Worm (Caenorhabditis elegans): ENCODE measurements around the gene lin-2.

Gene lin-2

DNA sequence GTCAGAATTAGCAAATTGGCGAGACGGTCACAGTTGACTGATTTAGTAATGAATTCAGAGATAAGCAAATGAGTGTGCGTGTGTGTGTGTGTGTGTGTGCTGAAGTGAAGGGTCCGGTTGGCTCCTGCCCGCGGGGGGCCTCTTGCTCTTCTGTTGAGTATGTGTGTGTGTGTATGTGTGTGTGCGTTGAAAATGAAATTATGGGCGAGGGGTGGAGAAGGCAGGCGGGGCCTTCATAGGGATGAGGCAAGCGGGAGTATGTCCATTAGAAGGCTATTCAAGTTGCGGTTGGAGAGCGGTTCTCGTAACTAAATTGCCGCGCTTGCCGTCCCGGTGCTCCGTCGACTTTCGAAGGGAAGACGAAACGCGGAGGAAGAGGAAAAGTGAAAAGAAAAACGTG lies 6.5 kb downstream of the lin-2 start (continued):
- TF ChIP-seq ceh-83 (GFP tag; optimal IDR thresholded peaks at IDR 0.05) (no peak), lin-32 (GFP tag; optimal IDR thresholded peaks at IDR 0.05) (no peak), lsy-2 (tag; optimal IDR thresholded peaks at IDR 0.05) (no peak)

DNA sequence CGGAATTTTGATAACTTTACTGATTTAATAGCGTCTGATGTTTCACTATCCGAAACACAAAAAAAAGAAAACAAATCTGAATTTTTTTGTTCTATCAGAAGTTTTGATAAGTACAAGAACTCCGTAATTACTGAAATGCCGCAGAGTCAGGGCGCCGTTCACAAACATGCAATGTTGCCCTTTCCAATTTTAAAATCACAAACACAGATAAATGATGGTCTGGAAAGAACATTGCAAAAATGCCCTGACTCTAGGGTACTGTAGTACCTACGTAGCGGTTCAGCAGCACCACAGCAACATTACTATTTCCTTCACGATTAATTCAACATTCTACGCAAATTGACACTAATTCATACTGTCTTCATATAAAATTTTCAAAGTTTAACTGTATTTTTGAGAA lies 7.2 kb downstream of the lin-2 start:
- TF ChIP-seq nhr-12 (tag; optimal IDR thresholded peaks at IDR 0.05) (no peak), zip-8 (tag; optimal IDR thresholded peaks at IDR 0.05) (no peak), ztf-11 (tag; optimal IDR thresholded peaks at IDR 0.05) (no peak), cnd-1 (tag; optimal IDR thresholded peaks at IDR 0.05) (no peak), ceh-39 (tag; optimal IDR thresholded peaks at IDR 0.05) (no peak), hlh-1 (tag; optimal IDR thresholded peaks at IDR 0.05) (no peak), nhr-2 (tag; optimal IDR thresholded peaks at IDR 0.05) (no peak), pha-4 (tag; optimal IDR thresholded peaks at IDR 0.05) (no peak), elt-3 (tag; optimal IDR thresholded peaks at IDR 0.05) (no peak), ces-1 (GFP tag; optimal IDR thresholded peaks at IDR 0.05) (no peak)

DNA sequence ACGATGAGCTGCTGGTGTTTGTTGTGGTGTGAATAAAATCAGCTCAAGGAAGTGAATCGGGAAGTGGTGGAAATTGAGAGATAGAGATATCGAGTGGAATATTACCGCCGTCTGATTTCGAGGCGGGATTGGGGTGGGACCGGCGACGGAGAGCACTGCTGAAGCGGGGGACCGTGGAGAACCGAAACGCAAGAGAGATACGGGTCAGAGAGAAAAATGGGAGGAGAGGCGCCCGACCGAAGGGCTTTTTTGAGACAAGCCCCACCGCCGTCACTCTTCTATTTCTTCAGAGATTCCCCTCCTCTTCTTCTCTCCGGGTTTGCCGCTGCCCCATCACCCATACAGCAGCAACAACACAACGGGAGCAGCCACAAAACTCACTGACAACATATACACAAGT lies 7.8 kb downstream of the lin-2 start:
- TF ChIP-seq elt-1 (tag; optimal IDR thresholded peaks at IDR 0.05; ENCODE audit: borderline replicate concordance, insufficient read depth) (no peak), M03D4.4 (tag; optimal IDR thresholded peaks at IDR 0.05) (no peak), mep-1 (tag; optimal IDR thresholded peaks at IDR 0.05) (no peak), mab-5 (tag; optimal IDR thresholded peaks at IDR 0.05) (no peak), blmp-1 (tag; optimal IDR thresholded peaks at IDR 0.05) (no peak), cnd-1 (tag; optimal IDR thresholded peaks at IDR 0.05) (no peak), hlh-1 (tag; optimal IDR thresholded peaks at IDR 0.05) (no peak), ceh-83 (GFP tag; optimal IDR thresholded peaks at IDR 0.05) (no peak), ceh-43 (GFP tag; optimal IDR thresholded peaks at IDR 0.05) (no peak)

DNA sequence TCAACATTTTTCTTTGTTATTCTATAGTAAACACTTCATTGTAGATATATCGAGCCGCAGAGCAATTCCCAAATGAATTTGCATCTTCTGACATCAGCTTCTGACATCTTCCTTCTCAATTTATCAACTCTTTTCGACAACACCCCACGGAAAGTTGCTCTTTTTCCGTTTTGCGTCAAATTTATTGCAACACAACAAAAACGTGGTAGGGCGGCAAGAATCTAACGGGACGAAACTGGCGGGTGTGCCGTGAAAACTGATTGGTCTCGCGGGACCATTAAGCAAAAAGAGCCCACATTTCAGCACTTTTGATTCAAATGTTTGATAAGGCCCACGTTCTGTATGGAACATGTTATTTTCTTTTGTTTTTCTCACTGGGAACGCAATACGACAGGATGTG lies 9.1 kb downstream of the lin-2 start:
- TF ChIP-seq unc-120 (tag; optimal IDR thresholded peaks at IDR 0.05; ENCODE audit: poor library complexity, severe bottlenecking) (no peak), unc-62 (GFP tag; optimal IDR thresholded peaks at IDR 0.05) (peak; percentile 54)

DNA sequence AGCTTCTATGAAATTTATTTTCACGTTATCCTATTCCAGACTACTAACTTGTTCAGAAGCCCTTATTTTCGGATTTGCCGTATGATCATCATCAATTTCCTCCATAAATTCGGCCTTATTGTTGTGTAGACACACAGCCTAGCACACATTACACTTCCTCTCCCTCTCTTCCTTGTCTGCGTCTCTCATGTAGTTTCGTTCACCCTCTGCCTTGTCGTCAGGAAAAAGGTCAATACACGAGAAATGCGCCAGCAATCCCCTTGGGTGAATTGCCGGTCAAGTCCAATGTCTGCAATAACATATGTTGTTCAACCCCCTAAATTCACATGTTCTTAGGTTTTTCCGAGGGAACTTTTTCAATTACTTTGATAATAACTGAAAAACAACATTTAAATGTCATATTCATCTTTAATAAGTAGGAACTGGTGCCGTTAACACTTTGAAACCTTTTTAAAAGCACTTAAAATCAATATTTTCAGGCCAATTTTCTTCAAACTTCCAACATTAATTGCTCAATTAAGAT lies 20.0 kb downstream of the lin-2 start, which contains the start of gene F17E5.2:
TSS of gene F17E5.2 (plus strand) at position 473 of the 523 bp plus-strand sequence.
- TF ChIP-seq ceh-39 (tag; optimal IDR thresholded peaks at IDR 0.05) (no peak), nhr-237 (tag; optimal IDR thresholded peaks at IDR 0.05) (peak; percentile 85), tbx-8 (GFP tag; optimal IDR thresholded peaks at IDR 0.05) (no peak), ham-2 (GFP tag; optimal IDR thresholded peaks at IDR 0.05) (peak; percentile 47), pha-4 (tag; optimal IDR thresholded peaks at IDR 0.05) (peak; percentile 96), snpc-4 (tag; optimal IDR thresholded peaks at IDR 0.05) (no peak), lsy-2 (tag; optimal IDR thresholded peaks at IDR 0.05) (peak; percentile 66), mab-5 (tag; optimal IDR thresholded peaks at IDR 0.05) (peak; percentile 24), elt-1 (tag; optimal IDR thresholded peaks at IDR 0.05; ENCODE audit: borderline replicate concordance, insufficient read depth) (no peak), unc-120 (tag; optimal IDR thresholded peaks at IDR 0.05; ENCODE audit: poor library complexity, severe bottlenecking) (peak; percentile 67), zip-8 (tag; optimal IDR thresholded peaks at IDR 0.05) (no peak), unc-62 (GFP tag; optimal IDR thresholded peaks at IDR 0.05) (peak; percentile 76), sptf-1 (tag; optimal IDR thresholded peaks at IDR 0.05) (no peak), cnd-1 (tag; optimal IDR thresholded peaks at IDR 0.05) (peak; percentile 47), drap-1 (GFP tag; optimal IDR thresholded peaks at IDR 0.05) (no peak), ceh-83 (GFP tag; optimal IDR thresholded peaks at IDR 0.05) (no peak), nhr-76 (tag; optimal IDR thresholded peaks at IDR 0.05) (no peak), mls-2 (tag; optimal IDR thresholded peaks at IDR 0.05) (peak; percentile 66), elt-3 (tag; optimal IDR thresholded peaks at IDR 0.05) (no peak), bed-3 (GFP tag; optimal IDR thresholded peaks at IDR 0.05) (no peak), sem-2 (GFP tag; optimal IDR thresholded peaks at IDR 0.05) (no peak), lin-13 (tag; optimal IDR thresholded peaks at IDR 0.05) (peak; percentile 90), mep-1 (tag; optimal IDR thresholded peaks at IDR 0.05) (peak; percentile 93), ztf-11 (tag; optimal IDR thresholded peaks at IDR 0.05) (no peak), blmp-1 (tag; optimal IDR thresholded peaks at IDR 0.05) (no peak), ceh-43 (GFP tag; optimal IDR thresholded peaks at IDR 0.05) (no peak), ces-1 (GFP tag; optimal IDR thresholded peaks at IDR 0.05) (peak; percentile 48), nhr-2 (tag; optimal IDR thresholded peaks at IDR 0.05) (peak; percentile 69), lin-32 (GFP tag; optimal IDR thresholded peaks at IDR 0.05) (peak; percentile 70), flh-1 (GFP tag; optimal IDR thresholded peaks at IDR 0.05) (no peak), hlh-1 (tag; optimal IDR thresholded peaks at IDR 0.05) (peak; percentile 83), unc-39 (tag; optimal IDR thresholded peaks at IDR 0.05) (no peak), nhr-12 (tag; optimal IDR thresholded peaks at IDR 0.05) (no peak), nhr-28 (tag; optimal IDR thresholded peaks at IDR 0.05) (no peak), M03D4.4 (tag; optimal IDR thresholded peaks at IDR 0.05) (peak; percentile 38)

Measured in whole organism, mixed stage, embryonic.